Fruit fly (Drosophila melanogaster) whole organism, embryonic: Measurements from ENCODE around the gene CG10031.

Source experiments
- CG10147 ChIP-seq: fragments of 200-800 bp; sonication (Bioruptor generic); optimal IDR thresholded peaks from 2 replicates; lab custom pipeline; 2019; ENCODE audit warnings: missing biosample characterization, mild to moderate bottlenecking, missing genetic modification characterization, moderate library complexity
- CG11398 ChIP-seq: fragments of 200-800 bp; sonication (Bioruptor generic); optimal IDR thresholded peaks from 2 replicates; lab custom pipeline; 2016; ENCODE audit warnings: missing biosample characterization, missing genetic modification characterization
- CG11695 ChIP-seq: fragments of 200-800 bp; sonication (Bioruptor generic); IDR thresholded peaks from 3 replicates; pipeline ENCODE4 v1.3.6; 2022; ENCODE audit warnings: missing biosample characterization, missing genetic modification characterization
- CG13296 ChIP-seq: fragments of 200-800 bp; sonication (Bioruptor generic); optimal IDR thresholded peaks from 3 replicates; lab custom pipeline; 2018; ENCODE audit warnings: missing biosample characterization, mild to moderate bottlenecking, missing genetic modification characterization
- CG15269 ChIP-seq: fragments of 200-800 bp; sonication (Bioruptor generic); optimal IDR thresholded peaks from 2 replicates; lab custom pipeline; 2018; ENCODE audit warnings: missing biosample characterization, mild to moderate bottlenecking, missing genetic modification characterization, moderate library complexity
- CG1529 ChIP-seq: fragments of 200-800 bp; sonication (Bioruptor generic); optimal IDR thresholded peaks from 3 replicates; lab custom pipeline; 2018; ENCODE audit warnings: missing biosample characterization, missing genetic modification characterization
- CG15479 ChIP-seq: fragments of 200-800 bp; sonication (Bioruptor generic); optimal IDR thresholded peaks from 3 replicates; lab custom pipeline; 2019; ENCODE audit warnings: missing biosample characterization, mild to moderate bottlenecking, missing genetic modification characterization, moderate library complexity
- CG17385 ChIP-seq: fragments of 200-800 bp; sonication (Bioruptor generic); optimal IDR thresholded peaks from 3 replicates; lab custom pipeline; 2018; ENCODE audit warnings: missing biosample characterization, mild to moderate bottlenecking, missing genetic modification characterization
- CG3163 ChIP-seq: fragments of 200-800 bp; sonication (Bioruptor generic); optimal IDR thresholded peaks from 3 replicates; lab custom pipeline; 2016; ENCODE audit warnings: missing biosample characterization, missing genetic modification characterization
- CG32532 ChIP-seq: fragments of 200-800 bp; sonication (Bioruptor generic); IDR thresholded peaks from 2 replicates; pipeline ENCODE4 v1.3.6; 2022; ENCODE audit warnings: missing biosample characterization, missing genetic modification characterization
- CG33213 ChIP-seq: fragments of 200-800 bp; sonication (Bioruptor generic); optimal IDR thresholded peaks from 3 replicates; lab custom pipeline; 2016; ENCODE audit warnings: missing biosample characterization, missing genetic modification characterization
- CG3838 ChIP-seq: fragments of 200-800 bp; sonication (Bioruptor generic); optimal IDR thresholded peaks from 3 replicates; lab custom pipeline; 2016; ENCODE audit warnings: missing biosample characterization, missing genetic modification characterization
- CG3995 ChIP-seq: fragments of 200-800 bp; sonication (Bioruptor generic); optimal IDR thresholded peaks from 3 replicates; lab custom pipeline; 2016; ENCODE audit warnings: missing biosample characterization, missing genetic modification characterization
- CG5245 ChIP-seq: fragments of 200-800 bp; sonication (Bioruptor generic); optimal IDR thresholded peaks from 3 replicates; lab custom pipeline; 2016; ENCODE audit warnings: missing biosample characterization, missing genetic modification characterization
- CG6272 ChIP-seq: fragments of 200-800 bp; sonication (Bioruptor generic); IDR thresholded peaks from 2 replicates; pipeline ENCODE4 v1.3.6; 2022; ENCODE audit warnings: missing biosample characterization, missing genetic modification characterization
- CG7839 ChIP-seq: fragments of 200-800 bp; sonication (Bioruptor generic); optimal IDR thresholded peaks from 3 replicates; lab custom pipeline; 2018; ENCODE audit warnings: missing biosample characterization, mild to moderate bottlenecking, missing genetic modification characterization, moderate library complexity
- CG7928 ChIP-seq: fragments of 200-800 bp; sonication (Bioruptor generic); optimal IDR thresholded peaks from 2 replicates; lab custom pipeline; 2017; ENCODE audit warnings: missing biosample characterization, mild to moderate bottlenecking, missing genetic modification characterization
- CG9437 ChIP-seq: fragments of 200-800 bp; sonication (Bioruptor generic); optimal IDR thresholded peaks from 2 replicates; lab custom pipeline; 2018; ENCODE audit warnings: missing biosample characterization, mild to moderate bottlenecking, missing genetic modification characterization
- Chrac-16 ChIP-seq: fragments of 200-800 bp; sonication (Bioruptor generic); optimal IDR thresholded peaks from 3 replicates; lab custom pipeline; 2016; ENCODE audit warnings: missing biosample characterization, missing genetic modification characterization
- D19B ChIP-seq: fragments of 200-800 bp; sonication (Bioruptor generic); optimal IDR thresholded peaks from 2 replicates; lab custom pipeline; 2017; ENCODE audit warnings: missing biosample characterization, mild to moderate bottlenecking, missing genetic modification characterization
- GATAe ChIP-seq: fragments of 200-800 bp; sonication (Bioruptor generic); conservative IDR thresholded peaks from 2 replicates; pipeline ENCODE4 v1.3.6; 2022; ENCODE audit warnings: missing biosample characterization, missing genetic modification characterization
- Gug ChIP-seq: fragments of 200-800 bp; sonication (Bioruptor generic); IDR thresholded peaks from 4 replicates; pipeline ENCODE4 v1.3.6; 2022; ENCODE audit warnings: missing biosample characterization, missing genetic modification characterization
- Hr39 ChIP-seq: fragments of >200 bp; optimal IDR thresholded peaks from 2 replicates; lab custom pipeline; 2017
- Hsf ChIP-seq: fragments of 200-800 bp; sonication (Bioruptor generic); optimal IDR thresholded peaks from 3 replicates; lab custom pipeline; 2016; ENCODE audit warnings: missing biosample characterization, missing genetic modification characterization
- Oaz ChIP-seq: fragments of 200-800 bp; sonication (Bioruptor generic); IDR thresholded peaks from 2 replicates; pipeline ENCODE4 v1.3.6; 2022; ENCODE audit warnings: missing biosample characterization, missing genetic modification characterization
- Scr ChIP-seq: fragments of 200-800 bp; sonication (Bioruptor generic); IDR thresholded peaks from 2 replicates; pipeline ENCODE4 v1.3.6; 2022; ENCODE audit warnings: missing biosample characterization, missing genetic modification characterization; ENCODE audit not compliant: partially characterized antibody
- Usf ChIP-seq: fragments of 200-800 bp; sonication (Bioruptor generic); optimal IDR thresholded peaks from 2 replicates; lab custom pipeline; 2017; ENCODE audit warnings: missing genotype, missing biosample characterization, missing genetic modification characterization
- abd-A ChIP-seq: fragments of 200-800 bp; sonication (Bioruptor generic); optimal IDR thresholded peaks from 3 replicates; lab custom pipeline; 2019; ENCODE audit warnings: missing biosample characterization, mild to moderate bottlenecking, missing genetic modification characterization, moderate library complexity
- al ChIP-seq: fragments of 200-800 bp; sonication (Bioruptor generic); IDR thresholded peaks from 2 replicates; pipeline ENCODE4 v1.3.6; 2022; ENCODE audit warnings: missing biosample characterization, missing genetic modification characterization
- bab2 ChIP-seq: fragments of 200-800 bp; sonication (Bioruptor generic); optimal IDR thresholded peaks from 2 replicates; lab custom pipeline; 2016; ENCODE audit warnings: missing biosample characterization, missing genetic modification characterization
- bigmax ChIP-seq: fragments of 200-800 bp; sonication (Bioruptor generic); optimal IDR thresholded peaks from 2 replicates; lab custom pipeline; 2018; ENCODE audit warnings: missing biosample characterization, mild to moderate bottlenecking, missing genetic modification characterization
- chm ChIP-seq: fragments of 200-800 bp; sonication (Bioruptor generic); IDR thresholded peaks from 2 replicates; pipeline ENCODE4 v1.3.6; 2022; ENCODE audit warnings: missing biosample characterization, missing genetic modification characterization
- croc ChIP-seq: fragments of 200-800 bp; sonication (Bioruptor generic); conservative IDR thresholded peaks from 3 replicates; pipeline ENCODE4 v1.3.6; 2022; ENCODE audit warnings: missing biosample characterization, missing genetic modification characterization
- ftz-f1 ChIP-seq: fragments of 200-800 bp; sonication (Bioruptor generic); optimal IDR thresholded peaks from 2 replicates; lab custom pipeline; 2016; ENCODE audit warnings: missing biosample characterization, missing genetic modification characterization
- gcm2 ChIP-seq: fragments of 200-800 bp; sonication (Bioruptor generic); optimal IDR thresholded peaks from 2 replicates; lab custom pipeline; 2016; ENCODE audit warnings: missing biosample characterization, missing genetic modification characterization
- h ChIP-seq: fragments of >200 bp; optimal IDR thresholded peaks from 2 replicates; lab custom pipeline; 2017
- ham ChIP-seq: fragments of 200-800 bp; sonication (Bioruptor generic); IDR thresholded peaks from 2 replicates; pipeline ENCODE4 v1.3.6; 2022; ENCODE audit warnings: missing biosample characterization, missing genetic modification characterization
- jumu ChIP-seq: fragments of 200-800 bp; sonication (Bioruptor generic); optimal IDR thresholded peaks from 3 replicates; lab custom pipeline; 2016; ENCODE audit warnings: missing biosample characterization, missing genetic modification characterization
- knrl ChIP-seq: fragments of 200-800 bp; sonication (Bioruptor generic); IDR thresholded peaks from 3 replicates; pipeline ENCODE4 v1.3.6; 2022; ENCODE audit warnings: missing biosample characterization, missing genetic modification characterization; ENCODE audit not compliant: partially characterized antibody
- lov ChIP-seq, 2 experiments: fragments of 200-800 bp in 1 of 2; fragments of >200 bp in 1 of 2; sonication (Bioruptor generic) in 1 of 2; IDR thresholded peaks in 1 of 2; optimal IDR thresholded peaks in 1 of 2; 2 replicates in 1 of 2; 3 replicates in 1 of 2; pipeline versions ENCODE4 v1.3.6 to Lab custom; 2017 to 2022; ENCODE audit warnings: missing biosample characterization in 1 of 2, missing genetic modification characterization in 1 of 2
- nau ChIP-seq: fragments of 200-800 bp; sonication (Bioruptor generic); optimal IDR thresholded peaks from 3 replicates; lab custom pipeline; 2017; ENCODE audit warnings: missing biosample characterization, mild to moderate bottlenecking, missing genetic modification characterization, missing genetic modification reagents
- nerfin-1 ChIP-seq: fragments of 200-800 bp; sonication (Bioruptor generic); optimal IDR thresholded peaks from 3 replicates; lab custom pipeline; 2019; ENCODE audit warnings: missing biosample characterization, mild to moderate bottlenecking, missing genetic modification characterization, moderate library complexity
- pita ChIP-seq: fragments of 200-800 bp; sonication (Bioruptor generic); optimal IDR thresholded peaks from 2 replicates; lab custom pipeline; 2017; ENCODE audit warnings: missing biosample characterization, mild to moderate bottlenecking, missing genetic modification characterization
- prd ChIP-seq, 3 experiments: fragments of >200 bp in 2 of 3; fragments of 200-800 bp in 1 of 3; sonication (Bioruptor generic) in 1 of 3; optimal IDR thresholded peaks in 2 of 3; IDR thresholded peaks in 1 of 3; 2 replicates in 2 of 3; 3 replicates in 1 of 3; pipeline versions ENCODE4 v1.3.6 to Lab custom; 2017 to 2022; ENCODE audit warnings: missing biosample characterization in 1 of 3, missing genetic modification characterization in 1 of 3
- salm ChIP-seq: fragments of 200-800 bp; sonication (Bioruptor generic); optimal IDR thresholded peaks from 2 replicates; lab custom pipeline; 2018; ENCODE audit warnings: missing biosample characterization, mild to moderate bottlenecking, missing genetic modification characterization
- sr ChIP-seq: fragments of 200-800 bp; sonication (Bioruptor generic); IDR thresholded peaks from 3 replicates; pipeline ENCODE4 v1.3.6; 2022; ENCODE audit warnings: missing biosample characterization, missing genetic modification characterization
- stwl ChIP-seq: fragments of 200-800 bp; sonication (Bioruptor generic); optimal IDR thresholded peaks from 3 replicates; lab custom pipeline; 2018; ENCODE audit warnings: missing biosample characterization, mild to moderate bottlenecking, missing genetic modification characterization, moderate library complexity
- tap ChIP-seq: fragments of 200-800 bp; optimal IDR thresholded peaks from 3 replicates; lab custom pipeline; 2019; ENCODE audit warnings: missing biosample characterization, mild to moderate bottlenecking, missing genetic modification characterization, moderate library complexity
- trh ChIP-seq: fragments of 200-800 bp; sonication (Bioruptor generic); optimal IDR thresholded peaks from 2 replicates; lab custom pipeline; 2016; ENCODE audit warnings: missing biosample characterization, missing genetic modification characterization
- ttk ChIP-seq: fragments of 200-800 bp; sonication (Bioruptor generic); IDR thresholded peaks from 2 replicates; pipeline ENCODE4 v2.1.2; 2022; ENCODE audit warnings: missing biosample characterization, missing genetic modification characterization
- twi ChIP-seq: fragments of 200-800 bp; optimal IDR thresholded peaks from 2 replicates; lab custom pipeline; 2019; ENCODE audit warnings: missing biosample characterization, mild to moderate bottlenecking, missing genetic modification characterization, moderate library complexity
- vfl ChIP-seq: fragments of 200-800 bp; sonication (Bioruptor generic); optimal IDR thresholded peaks from 2 replicates; lab custom pipeline; 2016; ENCODE audit warnings: missing biosample characterization, missing genetic modification characterization

CG10031 gene

dm6 chr2L:3712949-3713416 is 14.1 kb upstream of the CG10031 start, which contains the start of the genes CG31955 and CG2818 (continued):
- TF ChIP-seq CG6272 (GFP tag; lab: Robert Waterston, UW), result no peak
- no peak for TF ChIP-seq ham
- TF ChIP-seq salm (tag; lab: Kevin White, UChicago), result no peak
- TF ChIP-seq pita (GFP tag; lab: Kevin White, UChicago), result no peak
- TF ChIP-seq CG33213 (GFP tag; lab: Kevin White, UChicago), result no peak
- no peak for TF ChIP-seq nerfin-1 (tag; lab: Kevin White, UChicago)
- TF ChIP-seq ftz-f1 (GFP tag; lab: Kevin White, UChicago), result no peak
- TF ChIP-seq h (lab: Kevin White, UChicago), result no peak
- no peak for TF ChIP-seq al
- no peak for TF ChIP-seq nau (GFP tag; lab: Kevin White, UChicago)
- TF ChIP-seq GATAe, result 0 out of 2 replicates have a peak, but pooled peaks have one; percentile 25
- TF ChIP-seq CG5245 (GFP tag; lab: Kevin White, UChicago), result no peak
- TF ChIP-seq CG10147 (GFP tag; lab: Kevin White, UChicago), result no peak
- TF ChIP-seq gcm2 (GFP tag; lab: Kevin White, UChicago), result no peak
- TF ChIP-seq abd-A (tag; lab: Kevin White, UChicago), result no peak
- TF ChIP-seq knrl (GFP tag; lab: Robert Waterston, UW), result peak; percentile 68
- TF ChIP-seq CG1529 (GFP tag; lab: Kevin White, UChicago), result no peak
- TF ChIP-seq Chrac-16 (GFP tag; lab: Kevin White, UChicago), result no peak
- no peak for TF ChIP-seq Hr39 (lab: Kevin White, UChicago)
- no peak for TF ChIP-seq CG3163 (GFP tag; lab: Kevin White, UChicago)
- no peak for TF ChIP-seq Usf (GFP tag; lab: Kevin White, UChicago)
- TF ChIP-seq ttk (GFP tag; lab: Robert Waterston, UW), result no peak
- TF ChIP-seq CG9437 (GFP tag; lab: Kevin White, UChicago), result no peak
- TF ChIP-seq CG15269 (tag; lab: Kevin White, UChicago), result peak; percentile 9
- TF ChIP-seq CG3995, result peak; percentile 58
- no peak for TF ChIP-seq CG11398
- TF ChIP-seq twi (tag; lab: Kevin White, UChicago), result no peak
- TF ChIP-seq CG11695, result no peak
- no peak for TF ChIP-seq Oaz
- no peak for TF ChIP-seq prd (optimal IDR thresholded peaks at IDR 0.05; lab: Kevin White, UChicago)
- no peak; the same call in 2 of the 3 replicates for TF ChIP-seq prd (GFP tag; IDR thresholded peaks at IDR 0.05; lab: Robert Waterston, UW)
- TF ChIP-seq chm (GFP tag; lab: Robert Waterston, UW), result no peak
- TF ChIP-seq Gug, result no peak
- peak; percentile 83 for TF ChIP-seq Scr (GFP tag; lab: Robert Waterston, UW)
- TF ChIP-seq jumu (GFP tag; lab: Kevin White, UChicago), result no peak
- TF ChIP-seq bab2, result no peak
- peak; percentile 70 for TF ChIP-seq stwl (tag; lab: Kevin White, UChicago)
- no peak for TF ChIP-seq D19B
- no peak for TF ChIP-seq tap (tag; lab: Kevin White, UChicago)
- no peak for TF ChIP-seq CG15479 (GFP tag; lab: Kevin White, UChicago)
- TF ChIP-seq CG17385 (GFP tag; lab: Kevin White, UChicago), result no peak
- no peak for TF ChIP-seq croc (GFP tag; lab: Robert Waterston, UW)
- TF ChIP-seq lov (optimal IDR thresholded peaks at IDR 0.05; lab: Kevin White, UChicago), result no peak
- TF ChIP-seq lov (GFP tag; IDR thresholded peaks at IDR 0.05; lab: Robert Waterston, UW), result no peak
- TF ChIP-seq CG32532 (GFP tag; lab: Robert Waterston, UW), result no peak
- no peak for TF ChIP-seq vfl (GFP tag; lab: Kevin White, UChicago)
- TF ChIP-seq trh (GFP tag; lab: Kevin White, UChicago), result no peak
- no peak for TF ChIP-seq CG3838
- TF ChIP-seq CG7839 (tag; lab: Kevin White, UChicago), result no peak
- peak; percentile 42 for TF ChIP-seq Hsf (GFP tag; lab: Kevin White, UChicago)
- no peak for TF ChIP-seq CG7928
- TF ChIP-seq sr, result no peak
- TF ChIP-seq bigmax (GFP tag; lab: Kevin White, UChicago), result no peak
- TF ChIP-seq CG13296 (GFP tag; lab: Kevin White, UChicago), result no peak
